Worm (Caenorhabditis elegans) whole organism, young adult: ENCODE measurements around the gene tag-273.

ENCODE experiments used
- pha-4 ChIP-seq: fragments of 150-350 bp; sonication (generic microtip); optimal IDR thresholded peaks from 2 replicates; lab custom pipeline; 2014; ENCODE audit warnings: missing biosample characterization, missing genetic modification reagents, missing genetic modification characterization
- zim-3 ChIP-seq: sonication (generic microtip); optimal IDR thresholded peaks from 2 replicates; lab custom pipeline; 2017; ENCODE audit warnings: mild to moderate bottlenecking, missing genetic modification characterization, moderate library complexity, missing compliant biosample characterization

DNA sequence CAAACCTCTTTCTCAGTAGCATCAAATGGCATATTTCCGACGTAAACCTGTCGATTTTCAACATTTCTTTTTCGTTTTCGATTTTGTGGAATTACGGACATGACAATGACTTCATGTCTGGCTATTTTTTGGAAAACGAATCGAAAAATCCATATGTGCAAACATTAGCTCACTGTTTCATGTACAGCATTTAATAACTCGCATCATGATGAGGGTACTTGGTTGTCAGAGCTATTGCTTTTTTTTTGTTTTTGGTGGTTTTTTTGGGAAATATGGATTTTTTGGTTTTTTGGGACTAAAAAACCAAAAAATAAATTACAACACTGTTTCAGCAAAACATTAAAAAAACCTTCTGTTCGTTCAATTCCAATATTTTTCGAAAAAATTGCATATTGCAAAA, 7.4 kb upstream of the tag-273 start, which contains the start of gene Y57G11A.5:
- TF ChIP-seq pha-4 (no peak), zim-3 (tag; lab: Kevin White, UChicago) (no peak)
